Fruit fly (Drosophila melanogaster) whole organism, pupa: ENCODE measurements around the gene OdsH.

Experiments used
- CG10348 ChIP-seq: fragments of 200-800 bp; sonication (Bioruptor generic); IDR thresholded peaks from 2 replicates; pipeline ENCODE4 v1.3.6; 2022; ENCODE audit warnings: missing biosample characterization, missing genetic modification characterization
- CG12605 ChIP-seq: fragments of 200-800 bp; sonication (Bioruptor generic); IDR thresholded peaks from 2 replicates; pipeline ENCODE4 v1.3.6; 2022; ENCODE audit warnings: missing biosample characterization, missing genetic modification characterization
- CG13204 ChIP-seq: fragments of 200-800 bp; sonication (Bioruptor generic); optimal IDR thresholded peaks from 2 replicates; lab custom pipeline; 2018; ENCODE audit warnings: missing biosample characterization, mild to moderate bottlenecking, missing genetic modification characterization, moderate library complexity
- CG14655 ChIP-seq: fragments of 200-800 bp; sonication (Bioruptor generic); optimal IDR thresholded peaks from 3 replicates; lab custom pipeline; 2017; ENCODE audit warnings: mild to moderate bottlenecking, missing biosample characterization, missing genetic modification reagents, missing genetic modification characterization
- CG15710 ChIP-seq: fragments of 200-800 bp; sonication (Bioruptor generic); optimal IDR thresholded peaks from 2 replicates; lab custom pipeline; 2018; ENCODE audit warnings: missing biosample characterization, mild to moderate bottlenecking, missing genetic modification characterization, moderate library complexity
- CG17806 ChIP-seq: fragments of 200-800 bp; sonication (Bioruptor generic); optimal IDR thresholded peaks from 2 replicates; lab custom pipeline; 2018; ENCODE audit warnings: missing biosample characterization, mild to moderate bottlenecking, missing genetic modification characterization, moderate library complexity
- CG32121 ChIP-seq: fragments of 200-800 bp; sonication (Bioruptor generic); IDR thresholded peaks from 2 replicates; pipeline ENCODE4 v1.3.6; 2022; ENCODE audit warnings: missing biosample characterization, missing genetic modification characterization
- CG34367 ChIP-seq: fragments of 200-800 bp; sonication (Bioruptor generic); optimal IDR thresholded peaks from 2 replicates; lab custom pipeline; 2018; ENCODE audit warnings: missing biosample characterization, mild to moderate bottlenecking, missing genetic modification characterization
- CG4496 ChIP-seq: fragments of 200-800 bp; sonication (Bioruptor generic); IDR thresholded peaks from 3 replicates; pipeline ENCODE4 v1.3.6; 2022; ENCODE audit warnings: missing biosample characterization, missing genetic modification characterization
- CG8159 ChIP-seq: fragments of 200-800 bp; sonication (Bioruptor generic); optimal IDR thresholded peaks from 3 replicates; lab custom pipeline; 2018; ENCODE audit warnings: missing biosample characterization, mild to moderate bottlenecking, missing genetic modification characterization, moderate library complexity
- CG8301 ChIP-seq: fragments of 200-800 bp; sonication (Bioruptor generic); optimal IDR thresholded peaks from 2 replicates; lab custom pipeline; 2018; ENCODE audit warnings: missing biosample characterization, mild to moderate bottlenecking, missing genetic modification characterization
- CG9948 ChIP-seq: fragments of 200-800 bp; sonication (Bioruptor generic); optimal IDR thresholded peaks from 2 replicates; lab custom pipeline; 2018; ENCODE audit warnings: missing biosample characterization, mild to moderate bottlenecking, missing genetic modification characterization, moderate library complexity
- D1 ChIP-seq: fragments of 200-800 bp; sonication (Bioruptor generic); optimal IDR thresholded peaks from 2 replicates; lab custom pipeline; 2018; ENCODE audit warnings: missing biosample characterization, mild to moderate bottlenecking, missing genetic modification characterization, moderate library complexity
- EcR ChIP-seq: fragments of 200-800 bp; sonication (Bioruptor generic); optimal IDR thresholded peaks from 3 replicates; lab custom pipeline; 2019; ENCODE audit warnings: missing biosample characterization, missing genetic modification characterization, mild to moderate bottlenecking, moderate library complexity, missing genetic modification reagents
- Ets98B ChIP-seq: fragments of 200-800 bp; sonication (Bioruptor generic); IDR thresholded peaks from 2 replicates; pipeline ENCODE4 v1.3.6; 2022; ENCODE audit warnings: missing biosample characterization, missing genetic modification characterization
- Pif1A ChIP-seq: fragments of 200-800 bp; sonication (Bioruptor generic); optimal IDR thresholded peaks from 3 replicates; lab custom pipeline; 2016; ENCODE audit warnings: missing biosample characterization, missing genetic modification characterization
- Pif1B ChIP-seq: fragments of 200-800 bp; sonication (Bioruptor generic); optimal IDR thresholded peaks from 3 replicates; lab custom pipeline; 2016; ENCODE audit warnings: missing biosample characterization, missing genetic modification characterization
- Snoo ChIP-seq: fragments of 200-800 bp; sonication (Bioruptor generic); optimal IDR thresholded peaks from 3 replicates; lab custom pipeline; 2017; ENCODE audit warnings: missing biosample characterization, mild to moderate bottlenecking, missing genetic modification characterization, inconsistent platforms
- fd96Ca ChIP-seq: fragments of 200-800 bp; sonication (Bioruptor generic); IDR thresholded peaks from 3 replicates; pipeline ENCODE4 v1.3.6; 2022; ENCODE audit warnings: missing biosample characterization, missing genetic modification characterization
- gl ChIP-seq: fragments of 200-800 bp; sonication (Bioruptor generic); optimal IDR thresholded peaks from 2 replicates; lab custom pipeline; 2018; ENCODE audit warnings: missing biosample characterization, mild to moderate bottlenecking, missing genetic modification characterization
- rn ChIP-seq: fragments of 200-800 bp; sonication (Bioruptor generic); IDR thresholded peaks from 2 replicates; pipeline ENCODE4 v1.3.6; 2022; ENCODE audit warnings: missing biosample characterization, missing genetic modification characterization

OdsH gene

DNA sequence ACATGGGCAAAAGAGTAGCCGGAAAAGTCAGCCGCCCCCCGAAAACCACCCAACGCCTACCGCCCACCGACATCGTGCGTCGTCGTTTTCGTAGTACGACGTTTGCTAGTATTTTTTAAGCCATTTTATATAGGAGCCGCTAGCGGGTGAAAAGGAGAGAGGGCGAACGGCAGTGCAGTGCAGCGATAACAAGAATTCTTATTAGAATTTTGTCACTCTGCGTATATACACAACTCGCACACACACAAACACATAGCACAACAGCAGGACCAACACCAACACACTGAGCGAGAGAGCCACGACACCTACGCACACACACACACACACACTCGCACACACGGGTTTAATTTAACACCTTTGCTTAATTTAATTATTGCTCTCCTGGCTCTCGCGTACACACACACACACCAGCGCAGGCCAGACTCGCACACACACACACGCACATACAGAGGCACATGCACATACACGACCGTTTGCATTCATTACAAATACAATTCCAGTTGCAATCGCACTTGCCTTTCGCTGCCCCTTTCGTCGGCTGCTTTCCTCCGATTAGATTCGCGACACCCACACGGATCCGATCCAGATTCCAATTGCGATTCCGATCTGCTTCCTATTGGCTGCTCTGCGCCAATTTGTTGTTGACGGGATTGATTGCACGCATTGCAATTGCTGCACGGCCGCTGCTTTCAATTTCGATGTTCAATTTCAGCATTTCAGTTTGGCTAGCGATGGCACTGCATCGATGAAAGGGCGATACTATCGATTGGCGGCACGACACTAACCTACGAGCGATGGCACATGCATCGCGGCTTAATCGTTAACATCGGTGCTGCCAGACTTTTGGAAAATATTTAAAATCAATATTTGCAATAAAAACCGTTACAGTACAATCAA lies 36.2 kb downstream of the OdsH start, which contains the start of gene Socs16D:
Socs16D (minus strand) TSS at position 758 of the 897 bp plus-strand sequence.
- TF ChIP-seq CG17806 (tag; lab: Kevin White, UChicago) (no peak), EcR (GFP tag; lab: Kevin White, UChicago) (peak; percentile 20), fd96Ca (no peak; the same call in 2 of the 3 replicates), Pif1B (GFP tag; lab: Kevin White, UChicago) (peak; percentile 51), CG4496 (peak; percentile 27; the same call in 2 of the 3 replicates), CG8159 (no peak), CG13204 (GFP tag; lab: Kevin White, UChicago) (peak; percentile 18), Ets98B (GFP tag; lab: Robert Waterston, UW) (peak; percentile 6; the same call in 1 of the 2 replicates), Snoo (peak; percentile 43), CG8301 (tag; lab: Kevin White, UChicago) (peak; percentile 7), rn (GFP tag; lab: Robert Waterston, UW) (no peak)

DNA sequence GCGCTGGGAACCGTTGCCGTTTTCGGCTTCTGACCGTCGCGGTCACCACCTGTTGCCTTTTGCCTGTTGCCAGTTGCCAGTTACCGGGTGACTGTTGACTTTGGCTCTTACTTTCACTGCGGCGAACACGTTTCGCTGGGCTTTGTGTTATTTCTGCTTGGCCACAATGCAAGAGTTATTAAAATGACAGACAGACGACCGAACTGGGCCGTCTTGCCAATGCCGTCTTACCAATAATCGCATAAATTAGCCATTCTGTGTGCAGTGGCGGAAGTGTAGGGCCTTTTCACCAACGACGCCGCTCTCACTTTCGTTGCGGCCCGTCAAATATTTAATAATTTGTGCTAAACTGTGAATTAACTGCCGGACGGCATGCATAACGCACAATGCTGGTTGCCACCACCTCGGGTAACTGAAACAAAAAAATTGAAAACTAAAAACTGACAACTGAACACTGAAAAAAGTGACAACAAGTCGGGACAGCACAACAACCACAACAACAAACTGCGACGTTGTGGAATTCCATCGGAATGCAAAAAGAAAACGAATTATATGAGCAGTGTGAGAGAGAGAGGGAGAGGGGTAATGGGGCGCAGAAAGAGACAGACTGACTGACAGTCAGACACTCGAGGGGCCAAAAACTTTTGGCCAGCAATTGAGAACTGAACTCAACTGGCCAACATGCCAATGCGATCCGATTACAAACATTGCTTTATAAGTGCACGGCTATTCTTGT lies 37.7 kb downstream of the OdsH start:
- no peak for TF ChIP-seq CG34367 (tag; lab: Kevin White, UChicago)
- TF ChIP-seq EcR (GFP tag; lab: Kevin White, UChicago): no peak
- TF ChIP-seq CG32121 (GFP tag; lab: Robert Waterston, UW): no peak
- TF ChIP-seq CG14655 (GFP tag; lab: Kevin White, UChicago): no peak
- no peak for TF ChIP-seq CG12605
- TF ChIP-seq CG8159: no peak
- TF ChIP-seq CG15710 (tag; lab: Kevin White, UChicago): no peak
- TF ChIP-seq CG8301 (tag; lab: Kevin White, UChicago): no peak
- no peak for TF ChIP-seq CG17806 (tag; lab: Kevin White, UChicago)
- TF ChIP-seq Ets98B (GFP tag; lab: Robert Waterston, UW): no peak
- no peak for TF ChIP-seq Pif1A
- TF ChIP-seq CG13204 (GFP tag; lab: Kevin White, UChicago): no peak
- no peak for TF ChIP-seq rn (GFP tag; lab: Robert Waterston, UW)
- TF ChIP-seq CG10348 (GFP tag; lab: Robert Waterston, UW): no peak

- TF ChIP-seq CG17806 (tag; lab: Kevin White, UChicago) (peak; percentile 61), CG9948 (tag; lab: Kevin White, UChicago) (peak; percentile 65), D1 (tag; lab: Kevin White, UChicago) (peak; percentile 70), rn (GFP tag; lab: Robert Waterston, UW) (0 out of 2 replicates have a peak, but pooled peaks have one; percentile 22), CG14655 (GFP tag; lab: Kevin White, UChicago) (peak; percentile 53), gl (tag; lab: Kevin White, UChicago) (no peak), CG10348 (GFP tag; lab: Robert Waterston, UW) (peak; percentile 29; the same call in 1 of the 2 replicates), CG8301 (tag; lab: Kevin White, UChicago) (peak; percentile 77), Pif1A (peak; percentile 34), Snoo (peak; percentile 4), CG15710 (tag; lab: Kevin White, UChicago) (peak; percentile 63), EcR (GFP tag; lab: Kevin White, UChicago) (no peak), CG34367 (tag; lab: Kevin White, UChicago) (peak; percentile 57), CG12605 (0 out of 2 replicates have a peak, but pooled peaks have one; percentile 8), CG4496 (peak; percentile 65), Pif1B (GFP tag; lab: Kevin White, UChicago) (peak; percentile 19), CG32121 (GFP tag; lab: Robert Waterston, UW) (peak; percentile 48), Ets98B (GFP tag; lab: Robert Waterston, UW) (peak; percentile 5; the same call in 1 of the 2 replicates), fd96Ca (no peak; the same call in 2 of the 3 replicates), CG13204 (GFP tag; lab: Kevin White, UChicago) (no peak), CG8159 (peak; percentile 78)
Measured at dm6 chrX:17829083-17829997, 38.5 kb downstream of the OdsH start.

dm6 chrX:17830211-17830616 lies 39.4 kb downstream of the OdsH start:
- peak; percentile 53 for TF ChIP-seq CG9948 (tag; lab: Kevin White, UChicago)
- no peak for TF ChIP-seq gl (tag; lab: Kevin White, UChicago)
- peak; percentile 54 for TF ChIP-seq CG15710 (tag; lab: Kevin White, UChicago)
- TF ChIP-seq CG34367 (tag; lab: Kevin White, UChicago): peak; percentile 32
- TF ChIP-seq fd96Ca: no peak
- peak; percentile 52 for TF ChIP-seq CG8301 (tag; lab: Kevin White, UChicago)
- no peak for TF ChIP-seq Ets98B (GFP tag; lab: Robert Waterston, UW)
- no peak for TF ChIP-seq CG4496
- TF ChIP-seq CG10348 (GFP tag; lab: Robert Waterston, UW): no peak
- TF ChIP-seq Snoo: peak; percentile 11
- peak; percentile 65 for TF ChIP-seq CG14655 (GFP tag; lab: Kevin White, UChicago)
- no peak for TF ChIP-seq CG32121 (GFP tag; lab: Robert Waterston, UW)
- TF ChIP-seq CG12605: no peak
- no peak for TF ChIP-seq rn (GFP tag; lab: Robert Waterston, UW)
- no peak for TF ChIP-seq D1 (tag; lab: Kevin White, UChicago)
- TF ChIP-seq CG13204 (GFP tag; lab: Kevin White, UChicago): no peak
- peak; percentile 9 for TF ChIP-seq CG17806 (tag; lab: Kevin White, UChicago)
- TF ChIP-seq Pif1B (GFP tag; lab: Kevin White, UChicago): peak; percentile 58
- peak; percentile 69 for TF ChIP-seq CG8159
- peak; percentile 40 for TF ChIP-seq Pif1A
- TF ChIP-seq EcR (GFP tag; lab: Kevin White, UChicago): no peak
